Worm (Caenorhabditis elegans): ENCODE data around the gene idpb-4.

Gene idpb-4

DNA sequence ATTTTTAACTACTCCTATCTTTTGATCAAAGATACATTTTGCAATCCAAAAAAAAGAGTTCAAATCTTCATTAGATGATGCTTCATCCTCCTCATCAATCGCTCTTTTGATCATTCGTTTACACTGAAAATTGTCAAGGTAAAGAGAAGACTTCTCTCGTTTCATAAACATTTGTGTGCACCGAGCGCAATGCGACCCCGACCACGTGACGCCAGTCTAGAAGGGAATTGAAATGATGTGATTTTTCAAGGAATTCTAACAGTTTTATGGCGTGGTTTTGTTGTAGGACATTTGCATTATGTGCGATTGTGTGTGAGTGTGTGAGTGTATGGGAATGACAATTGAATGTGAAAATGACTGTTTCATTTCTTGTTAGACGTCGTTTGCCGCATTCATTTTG is 3.9 kb upstream of the idpb-4 start (continued):
- TF ChIP-seq jun-1 (tag; optimal IDR thresholded peaks at IDR 0.05) (no peak), hlh-30 (tag; optimal IDR thresholded peaks at IDR 0.05; ENCODE audit: insufficient read depth) (peak; percentile 73), nhr-10 (tag; optimal IDR thresholded peaks at IDR 0.05) (no peak), zip-11 (GFP tag; IDR thresholded peaks at IDR 0.05) (no peak), mep-1 (tag; optimal IDR thresholded peaks at IDR 0.05) (no peak), nhr-25 (tag; optimal IDR thresholded peaks at IDR 0.05; ENCODE audit: borderline replicate concordance, insufficient read depth) (no peak), nhr-76 (tag; optimal IDR thresholded peaks at IDR 0.05) (no peak), nhr-77 (tag; optimal IDR thresholded peaks at IDR 0.05) (no peak), T20F7.1 (GFP tag; optimal IDR thresholded peaks at IDR 0.05) (no peak), vab-7 (GFP tag; IDR thresholded peaks at IDR 0.05) (no peak), saeg-2 (GFP tag; IDR thresholded peaks at IDR 0.05) (no peak), dmd-9 (GFP tag; IDR thresholded peaks at IDR 0.05) (no peak), ceh-32 (tag; optimal IDR thresholded peaks at IDR 0.05; ENCODE audit: poor library complexity) (no peak), spr-1 (tag; optimal IDR thresholded peaks at IDR 0.05) (no peak), arid-1 (GFP tag; conservative IDR thresholded peaks at IDR 0.05) (no peak), unc-62 (GFP tag; optimal IDR thresholded peaks at IDR 0.05 in 1 of 2) (no peak), unc-62 (tag; optimal IDR thresholded peaks at IDR 0.05) (no peak), egl-43 (GFP tag; IDR thresholded peaks at IDR 0.05) (no peak), ces-1 (GFP tag; optimal IDR thresholded peaks at IDR 0.05) (no peak), lin-13 (GFP tag; optimal IDR thresholded peaks at IDR 0.05) (no peak), nhr-11 (tag; optimal IDR thresholded peaks at IDR 0.05) (peak; percentile 26), snpc-4 (tag; optimal IDR thresholded peaks at IDR 0.05) (no peak), ctbp-1 (GFP tag; IDR thresholded peaks at IDR 0.05) (no peak), hif-1 (tag; optimal IDR thresholded peaks at IDR 0.05) (peak in 1 of 2 experiments; percentile 58), pqm-1 (tag; optimal IDR thresholded peaks at IDR 0.05) (no peak), attf-4 (tag; optimal IDR thresholded peaks at IDR 0.05) (no peak), madf-9 (GFP tag; conservative IDR thresholded peaks at IDR 0.05) (no peak), mes-2 (tag; optimal IDR thresholded peaks at IDR 0.05; ENCODE audit: poor library complexity, severe bottlenecking) (no peak), nhr-48 (tag; optimal IDR thresholded peaks at IDR 0.05) (peak; percentile 55), F49E8.2 (tag; optimal IDR thresholded peaks at IDR 0.05; ENCODE audit: borderline replicate concordance) (no peak), mdl-1 (tag; optimal IDR thresholded peaks at IDR 0.05) (peak in 1 of 2 experiments; percentile 54), T26A8.4 (GFP tag; IDR thresholded peaks at IDR 0.05) (no peak), gei-8 (GFP tag; optimal IDR thresholded peaks at IDR 0.05) (no peak), nhr-111 (GFP tag; optimal IDR thresholded peaks at IDR 0.05) (no peak), lin-39 (tag; optimal IDR thresholded peaks at IDR 0.05) (no peak), nhr-6 (tag; optimal IDR thresholded peaks at IDR 0.05) (no peak), nhr-41 (GFP tag; IDR thresholded peaks at IDR 0.05) (no peak), nhr-42 (GFP tag; IDR thresholded peaks at IDR 0.05) (no peak), ztf-7 (tag; optimal IDR thresholded peaks at IDR 0.05) (no peak), ceh-20 (GFP tag; IDR thresholded peaks at IDR 0.05) (peak; percentile 45; the same call in 1 of the 2 replicates), unc-130 (GFP tag; optimal IDR thresholded peaks at IDR 0.05) (no peak), dmd-6 (GFP tag; IDR thresholded peaks at IDR 0.05) (peak; percentile 63), dmd-8 (GFP tag; IDR thresholded peaks at IDR 0.05) (no peak), ama-1 (optimal IDR thresholded peaks at IDR 0.05) (no peak), zfp-3 (GFP tag; conservative IDR thresholded peaks at IDR 0.05) (no peak), sdz-12 (GFP tag; optimal IDR thresholded peaks at IDR 0.05) (no peak), hmg-1.1 (GFP tag; IDR thresholded peaks at IDR 0.05) (no peak), mxl-3 (GFP tag; optimal IDR thresholded peaks at IDR 0.05) (peak; percentile 49), F44E2.7 (GFP tag; IDR thresholded peaks at IDR 0.05) (no peak), egl-27 (tag; optimal IDR thresholded peaks at IDR 0.05) (no peak), F10B5.3 (tag; optimal IDR thresholded peaks at IDR 0.05) (no peak), daf-8 (GFP tag; IDR thresholded peaks at IDR 0.05) (no peak)

Measured in whole organism, L4 larva.